Fruit fly (Drosophila melanogaster) whole organism: ENCODE data around the gene Ugt49B2.

Experiments used
- Dll ChIP-seq: fragments of >200 bp; optimal IDR thresholded peaks from 2 replicates; lab custom pipeline; 2017
- EcR ChIP-seq, 2 experiments: fragments of >200 bp; optimal IDR thresholded peaks; 2 replicates each; lab custom pipeline; 2017; ENCODE audit warnings: missing biosample characterization in 2 of 2, missing genetic modification characterization in 2 of 2, missing genetic modification reagents in 2 of 2
- pan ChIP-seq: fragments of >200 bp; optimal IDR thresholded peaks from 2 replicates; lab custom pipeline; 2017
- usp ChIP-seq: fragments of >200 bp; optimal IDR thresholded peaks from 2 replicates; lab custom pipeline; 2017; ENCODE audit warnings: missing biosample characterization, missing genetic modification characterization, mixed read lengths

DNA sequence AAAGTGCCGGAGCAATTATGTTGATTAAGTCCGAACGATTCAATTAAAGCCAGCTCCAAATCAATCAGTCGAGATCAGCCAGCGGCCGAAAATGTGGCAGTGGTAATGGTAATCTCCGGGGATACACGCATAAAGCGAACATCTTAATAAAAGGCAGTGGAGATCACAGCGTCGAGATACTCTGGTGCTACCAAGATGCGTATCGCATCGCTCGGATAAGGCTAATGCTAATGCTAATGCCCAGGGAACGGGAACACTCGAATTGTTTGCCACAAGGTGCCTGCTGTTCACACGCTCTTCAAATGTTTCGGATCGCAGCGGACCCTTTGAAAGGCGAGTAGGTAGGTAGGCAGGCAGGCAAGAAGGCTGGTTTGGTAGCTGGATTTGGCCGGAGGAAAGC, 14.6 kb upstream of the Ugt49B2 start:
- TF ChIP-seq pan (no peak), EcR (GFP tag; optimal IDR thresholded peaks at IDR 0.05; lab: Kevin White, UChicago) (no peak), usp (GFP tag; lab: Kevin White, UChicago) (no peak), Dll (lab: Kevin White, UChicago) (no peak)
